Worm (Caenorhabditis elegans): Measurements from ENCODE around the gene K04C2.5.

K04C2.5 gene

ce11 chrIII:6898518-6898917, 7.1 kb upstream of the K04C2.5 start:
- peak; percentile 33 for TF ChIP-seq mml-1 (tag; optimal IDR thresholded peaks at IDR 0.05)
- peak; percentile 54 for TF ChIP-seq nhr-11 (tag; optimal IDR thresholded peaks at IDR 0.05)
- TF ChIP-seq ZK546.5 (tag; optimal IDR thresholded peaks at IDR 0.05): no peak
- no peak for TF ChIP-seq nhr-77 (tag; optimal IDR thresholded peaks at IDR 0.05)
- no peak for TF ChIP-seq pha-4 (tag; optimal IDR thresholded peaks at IDR 0.05)
- no peak for TF ChIP-seq skn-1 (tag; optimal IDR thresholded peaks at IDR 0.05)
- TF ChIP-seq nfya-1 (tag; optimal IDR thresholded peaks at IDR 0.05; ENCODE audit: insufficient read depth): peak; percentile 1
- TF ChIP-seq snpc-4 (tag; optimal IDR thresholded peaks at IDR 0.05): no peak
- peak; percentile 27 for TF ChIP-seq jun-1 (tag; optimal IDR thresholded peaks at IDR 0.05)
- TF ChIP-seq nhr-25 (tag; optimal IDR thresholded peaks at IDR 0.05): peak; percentile 36
- peak; percentile 44 for TF ChIP-seq pqm-1 (tag; optimal IDR thresholded peaks at IDR 0.05)
- no peak for TF ChIP-seq mdl-1 (tag; optimal IDR thresholded peaks at IDR 0.05)
- no peak for TF ChIP-seq fkh-2 (tag; optimal IDR thresholded peaks at IDR 0.05)
- no peak for TF ChIP-seq nhr-76 (tag; optimal IDR thresholded peaks at IDR 0.05)
- peak; percentile 4 for TF ChIP-seq elt-2 (tag; optimal IDR thresholded peaks at IDR 0.05)
- TF ChIP-seq nhr-23 (tag; optimal IDR thresholded peaks at IDR 0.05): peak; percentile 64

DNA sequence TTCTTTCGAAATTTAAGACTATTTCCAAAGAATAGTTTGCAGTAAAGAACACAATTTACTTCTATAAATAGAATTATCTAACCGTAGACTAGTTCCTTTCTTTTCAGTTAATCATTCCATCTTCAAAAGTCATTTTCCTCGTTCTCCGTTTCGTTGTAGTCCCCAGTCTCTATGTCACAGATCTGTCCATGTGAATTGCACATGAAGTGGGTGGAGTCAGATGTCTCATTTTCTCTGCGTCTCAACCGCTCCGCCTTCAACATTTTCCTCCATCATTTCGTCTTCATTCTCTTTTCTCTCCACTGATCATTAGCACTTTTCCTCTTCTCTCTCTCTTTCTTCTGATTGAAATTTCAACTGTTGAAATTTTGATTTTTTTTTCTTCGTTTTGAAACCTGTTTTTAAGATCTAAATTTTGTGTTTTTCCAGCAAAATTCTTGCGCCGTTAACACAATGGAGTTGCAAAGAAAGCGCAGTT, 6.2 kb upstream of the K04C2.5 start, which contains the start of gene T07E3.4:
Gene T07E3.4 (plus strand): TSS at position 428 of the 478 bp plus-strand sequence.
- no peak for TF ChIP-seq nhr-237 (tag; optimal IDR thresholded peaks at IDR 0.05)
- no peak for TF ChIP-seq nhr-12 (tag; optimal IDR thresholded peaks at IDR 0.05)
- TF ChIP-seq elt-1 (tag; optimal IDR thresholded peaks at IDR 0.05): no peak
- no peak for TF ChIP-seq mdl-1 (tag; optimal IDR thresholded peaks at IDR 0.05)
- TF ChIP-seq nhr-23 (tag; optimal IDR thresholded peaks at IDR 0.05): peak; percentile 90
- TF ChIP-seq ztf-4 (tag; optimal IDR thresholded peaks at IDR 0.05): no peak
- TF ChIP-seq fkh-2 (tag; optimal IDR thresholded peaks at IDR 0.05): no peak
- TF ChIP-seq nhr-77 (tag; optimal IDR thresholded peaks at IDR 0.05): no peak
- no peak for TF ChIP-seq R02D3.7 (tag; optimal IDR thresholded peaks at IDR 0.05)
- no peak for TF ChIP-seq daf-12 (tag; optimal IDR thresholded peaks at IDR 0.05)
- no peak for TF ChIP-seq elt-3 (tag; optimal IDR thresholded peaks at IDR 0.05)
- peak; percentile 54 for TF ChIP-seq elt-2 (tag; optimal IDR thresholded peaks at IDR 0.05)
- TF ChIP-seq nhr-11 (tag; optimal IDR thresholded peaks at IDR 0.05): peak; percentile 58
- TF ChIP-seq nhr-43 (tag; optimal IDR thresholded peaks at IDR 0.05; ENCODE audit: poor library complexity, severe bottlenecking): peak; percentile 68
- peak; percentile 78 for TF ChIP-seq lin-39 (tag; optimal IDR thresholded peaks at IDR 0.05)
- no peak for TF ChIP-seq zag-1 (tag; optimal IDR thresholded peaks at IDR 0.05)
- peak; percentile 88 for TF ChIP-seq nfya-1 (tag; optimal IDR thresholded peaks at IDR 0.05; ENCODE audit: insufficient read depth)
- TF ChIP-seq ceh-28 (tag; optimal IDR thresholded peaks at IDR 0.05): peak; percentile 47
- TF ChIP-seq ceh-16 (tag; optimal IDR thresholded peaks at IDR 0.05): no peak
- TF ChIP-seq jun-1 (tag; optimal IDR thresholded peaks at IDR 0.05): peak; percentile 63
- TF ChIP-seq tbx-2 (tag; optimal IDR thresholded peaks at IDR 0.05): peak; percentile 25
- no peak for TF ChIP-seq aly-2 (tag; optimal IDR thresholded peaks at IDR 0.05)
- no peak for TF ChIP-seq fkh-10 (GFP tag; optimal IDR thresholded peaks at IDR 0.05)
- no peak for TF ChIP-seq eor-1 (tag; optimal IDR thresholded peaks at IDR 0.05)
- TF ChIP-seq ZK546.5 (tag; optimal IDR thresholded peaks at IDR 0.05): no peak
- peak; percentile 77 for TF ChIP-seq hmg-11 (tag; optimal IDR thresholded peaks at IDR 0.05)
- TF ChIP-seq ama-1 (optimal IDR thresholded peaks at IDR 0.05): no peak
- TF ChIP-seq pqm-1 (tag; optimal IDR thresholded peaks at IDR 0.05): peak; percentile 65
- TF ChIP-seq unc-39 (tag; optimal IDR thresholded peaks at IDR 0.05): no peak
- no peak for TF ChIP-seq snpc-4 (tag; optimal IDR thresholded peaks at IDR 0.05)
- peak; percentile 82 for TF ChIP-seq nhr-25 (tag; optimal IDR thresholded peaks at IDR 0.05)
- peak; percentile 38 for TF ChIP-seq lin-15B (tag; optimal IDR thresholded peaks at IDR 0.05)
- TF ChIP-seq unc-62 (GFP tag; optimal IDR thresholded peaks at IDR 0.05): no peak
- peak; percentile 44 for TF ChIP-seq pha-4 (tag; optimal IDR thresholded peaks at IDR 0.05)
- TF ChIP-seq egl-5 (tag; optimal IDR thresholded peaks at IDR 0.05): no peak
- TF ChIP-seq lsy-12 (tag; optimal IDR thresholded peaks at IDR 0.05): no peak
- no peak for TF ChIP-seq nhr-76 (tag; optimal IDR thresholded peaks at IDR 0.05)
- TF ChIP-seq nhr-28 (tag; optimal IDR thresholded peaks at IDR 0.05): no peak
- no peak for TF ChIP-seq ceh-82 (tag; optimal IDR thresholded peaks at IDR 0.05)
- TF ChIP-seq ceh-9 (tag; optimal IDR thresholded peaks at IDR 0.05): no peak
- no peak for TF ChIP-seq ztf-11 (tag; optimal IDR thresholded peaks at IDR 0.05)
- peak; percentile 96 for TF ChIP-seq mml-1 (tag; optimal IDR thresholded peaks at IDR 0.05)
- no peak for TF ChIP-seq nhr-67 (tag; optimal IDR thresholded peaks at IDR 0.05)
- TF ChIP-seq sea-2 (GFP tag; optimal IDR thresholded peaks at IDR 0.05): no peak
- TF ChIP-seq fos-1 (tag; optimal IDR thresholded peaks at IDR 0.05): peak; percentile 34
- TF ChIP-seq egl-27 (tag; optimal IDR thresholded peaks at IDR 0.05): peak; percentile 24
- TF ChIP-seq skn-1 (tag; optimal IDR thresholded peaks at IDR 0.05): no peak
